Fruit fly (Drosophila melanogaster): ENCODE results near the gene CG42671.

The CG42671 gene

DNA sequence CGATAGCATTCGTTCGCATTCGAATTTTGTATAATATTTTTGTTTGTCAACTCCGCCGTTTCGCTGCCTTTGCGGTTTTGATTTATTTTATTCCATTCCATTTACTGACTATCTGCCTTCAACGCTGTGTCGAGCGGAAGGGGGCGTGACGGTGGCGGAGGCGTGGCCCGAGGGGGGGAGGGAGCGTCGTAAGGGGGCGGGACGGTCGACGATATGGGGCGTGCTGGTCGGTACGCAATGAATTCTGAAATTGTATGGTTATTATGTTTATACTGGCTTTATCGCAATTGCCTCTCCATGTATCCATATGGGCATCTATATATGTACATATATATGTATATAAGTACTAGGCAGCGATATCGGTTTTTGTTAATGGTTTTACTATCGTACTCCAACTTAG lies 30.3 kb upstream of the CG42671 start:
- no peak for TF ChIP-seq Pif1A (GFP tag; optimal IDR thresholded peaks at IDR 0.05)
- no peak for TF ChIP-seq D1 (tag; optimal IDR thresholded peaks at IDR 0.05)
- no peak for TF ChIP-seq CG17806 (tag; optimal IDR thresholded peaks at IDR 0.05)
- no peak for TF ChIP-seq Pif1B (GFP tag; optimal IDR thresholded peaks at IDR 0.05)
- TF ChIP-seq CG15710 (tag; optimal IDR thresholded peaks at IDR 0.05) = no peak
- TF ChIP-seq CG32121 (GFP tag; IDR thresholded peaks at IDR 0.05) = no peak
- TF ChIP-seq CG34367 (tag; optimal IDR thresholded peaks at IDR 0.05) = no peak
- no peak for TF ChIP-seq CG8159 (tag; optimal IDR thresholded peaks at IDR 0.05)
- no peak for TF ChIP-seq CG9948 (tag; optimal IDR thresholded peaks at IDR 0.05)
- no peak for TF ChIP-seq CG10348 (GFP tag; IDR thresholded peaks at IDR 0.05)
- no peak for TF ChIP-seq Snoo (tag; optimal IDR thresholded peaks at IDR 0.05)
- TF ChIP-seq EcR (GFP tag; optimal IDR thresholded peaks at IDR 0.05) = no peak
- no peak for TF ChIP-seq Ets98B (GFP tag; IDR thresholded peaks at IDR 0.05)
- no peak for TF ChIP-seq CG8301 (tag; optimal IDR thresholded peaks at IDR 0.05)
- no peak for TF ChIP-seq CG13204 (GFP tag; optimal IDR thresholded peaks at IDR 0.05)

dm6 chr3L:11186768-11187167 lies 27.5 kb upstream of the CG42671 start:
- TF ChIP-seq CG17806 (tag; optimal IDR thresholded peaks at IDR 0.05) (peak; percentile 34), Snoo (tag; optimal IDR thresholded peaks at IDR 0.05) (no peak), CG8159 (tag; optimal IDR thresholded peaks at IDR 0.05) (peak; percentile 59), CG8301 (tag; optimal IDR thresholded peaks at IDR 0.05) (peak; percentile 19), CG15710 (tag; optimal IDR thresholded peaks at IDR 0.05) (peak; percentile 42), CG14655 (GFP tag; optimal IDR thresholded peaks at IDR 0.05) (peak; percentile 47)

DNA sequence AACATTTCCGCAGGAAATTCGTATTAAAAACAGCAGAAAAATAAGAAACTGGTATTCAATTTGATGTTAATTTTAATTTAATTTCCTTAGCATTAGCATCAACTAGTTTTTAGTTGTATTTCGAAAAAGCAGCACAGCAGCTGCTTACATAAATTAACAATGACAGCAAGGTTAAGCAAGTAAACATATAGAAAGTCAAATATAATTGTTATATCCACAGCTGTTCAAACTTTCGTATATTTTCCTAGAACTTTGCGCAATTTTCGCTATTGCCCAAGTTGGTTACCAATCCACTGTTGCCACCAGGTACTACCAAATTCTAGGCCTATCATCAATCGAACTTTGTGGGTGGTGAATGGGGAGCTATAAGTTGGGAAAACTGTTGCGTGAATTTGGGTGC lies 24.3 kb upstream of the CG42671 start:
- TF ChIP-seq CG12605 (GFP tag; IDR thresholded peaks at IDR 0.05) = no peak
- TF ChIP-seq fd96Ca (GFP tag; IDR thresholded peaks at IDR 0.05) = no peak
- no peak for TF ChIP-seq Snoo (tag; optimal IDR thresholded peaks at IDR 0.05)
- TF ChIP-seq EcR (GFP tag; optimal IDR thresholded peaks at IDR 0.05) = no peak
- no peak for TF ChIP-seq CG32121 (GFP tag; IDR thresholded peaks at IDR 0.05)
- TF ChIP-seq rn (GFP tag; IDR thresholded peaks at IDR 0.05) = no peak
- TF ChIP-seq Pif1B (GFP tag; optimal IDR thresholded peaks at IDR 0.05) = no peak
- no peak for TF ChIP-seq Pif1A (GFP tag; optimal IDR thresholded peaks at IDR 0.05)

dm6 chr3L:11195275-11195674 lies 19.0 kb upstream of the CG42671 start:
- TF ChIP-seq CG9948 (tag; optimal IDR thresholded peaks at IDR 0.05) = no peak
- no peak for TF ChIP-seq CG17806 (tag; optimal IDR thresholded peaks at IDR 0.05)
- TF ChIP-seq Pif1A (GFP tag; optimal IDR thresholded peaks at IDR 0.05) = no peak
- no peak for TF ChIP-seq CG8159 (tag; optimal IDR thresholded peaks at IDR 0.05)
- no peak for TF ChIP-seq CG8301 (tag; optimal IDR thresholded peaks at IDR 0.05)
- no peak for TF ChIP-seq Pif1B (GFP tag; optimal IDR thresholded peaks at IDR 0.05)
- TF ChIP-seq CG13204 (GFP tag; optimal IDR thresholded peaks at IDR 0.05) = no peak
- TF ChIP-seq D1 (tag; optimal IDR thresholded peaks at IDR 0.05) = no peak
- TF ChIP-seq CG10348 (GFP tag; IDR thresholded peaks at IDR 0.05) = no peak
- TF ChIP-seq Snoo (tag; optimal IDR thresholded peaks at IDR 0.05) = no peak
- TF ChIP-seq CG12605 (GFP tag; IDR thresholded peaks at IDR 0.05) = no peak
- no peak for TF ChIP-seq EcR (GFP tag; optimal IDR thresholded peaks at IDR 0.05)
- TF ChIP-seq gl (tag; optimal IDR thresholded peaks at IDR 0.05) = no peak

dm6 chr3L:11196860-11197259 lies 17.4 kb upstream of the CG42671 start:
- TF ChIP-seq CG12605 (GFP tag; IDR thresholded peaks at IDR 0.05) (no peak), CG34367 (tag; optimal IDR thresholded peaks at IDR 0.05) (no peak), gl (tag; optimal IDR thresholded peaks at IDR 0.05) (no peak), Ets98B (GFP tag; IDR thresholded peaks at IDR 0.05) (no peak), EcR (GFP tag; optimal IDR thresholded peaks at IDR 0.05) (no peak), fd96Ca (GFP tag; IDR thresholded peaks at IDR 0.05) (no peak), Pif1B (GFP tag; optimal IDR thresholded peaks at IDR 0.05) (no peak), rn (GFP tag; IDR thresholded peaks at IDR 0.05) (no peak), CG17806 (tag; optimal IDR thresholded peaks at IDR 0.05) (no peak), CG4496 (GFP tag; IDR thresholded peaks at IDR 0.05) (no peak), Pif1A (GFP tag; optimal IDR thresholded peaks at IDR 0.05) (no peak), D1 (tag; optimal IDR thresholded peaks at IDR 0.05) (no peak), CG8301 (tag; optimal IDR thresholded peaks at IDR 0.05) (no peak), CG10348 (GFP tag; IDR thresholded peaks at IDR 0.05) (no peak), CG15710 (tag; optimal IDR thresholded peaks at IDR 0.05) (no peak), CG32121 (GFP tag; IDR thresholded peaks at IDR 0.05) (no peak), CG13204 (GFP tag; optimal IDR thresholded peaks at IDR 0.05) (no peak), CG14655 (GFP tag; optimal IDR thresholded peaks at IDR 0.05) (no peak), Snoo (tag; optimal IDR thresholded peaks at IDR 0.05) (no peak), CG8159 (tag; optimal IDR thresholded peaks at IDR 0.05) (no peak)

DNA sequence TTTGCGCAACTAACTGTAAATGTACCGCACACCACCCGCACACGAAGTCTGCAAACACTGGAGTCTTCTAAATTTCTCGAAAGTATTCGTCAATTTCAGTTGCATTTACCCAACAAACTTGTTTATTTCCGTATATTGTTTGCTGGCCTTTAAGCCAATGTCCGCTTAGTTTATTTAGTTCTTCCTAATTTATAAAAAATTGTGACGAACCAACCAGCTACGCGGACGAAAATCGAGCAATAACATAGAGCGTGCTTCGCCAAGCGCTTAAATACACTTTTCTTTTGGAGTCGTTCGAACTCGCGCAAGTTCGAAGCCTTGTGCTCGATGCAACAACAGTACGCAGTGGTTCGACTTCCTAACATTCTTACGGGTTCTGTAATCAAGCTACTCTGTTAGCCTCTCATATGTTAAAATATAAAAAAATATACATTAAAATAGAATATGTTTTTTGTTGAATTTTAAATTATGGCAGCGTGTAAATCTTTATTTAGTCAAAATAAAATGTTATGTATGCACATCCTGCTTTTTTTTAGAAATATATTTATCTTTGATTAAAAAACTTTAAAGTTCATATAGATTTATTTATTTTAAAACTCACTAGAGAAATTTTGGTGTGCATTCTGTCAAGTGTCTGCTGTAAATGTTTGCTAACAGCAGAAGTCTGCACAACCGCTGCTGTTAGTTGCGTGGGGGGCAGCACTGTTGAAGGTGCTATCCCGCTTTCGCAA lies 16.8 kb upstream of the CG42671 start, which contains the start of gene GlcAT-P:
Gene GlcAT-P (minus strand): TSS at position 246 of the 731 bp plus-strand sequence.
- TF ChIP-seq Ets98B (GFP tag; IDR thresholded peaks at IDR 0.05) = peak; percentile 71
- peak; percentile 87 for TF ChIP-seq CG32121 (GFP tag; IDR thresholded peaks at IDR 0.05)
- TF ChIP-seq CG8159 (tag; optimal IDR thresholded peaks at IDR 0.05) = peak; percentile 80
- no peak for TF ChIP-seq fd96Ca (GFP tag; IDR thresholded peaks at IDR 0.05)
- peak; percentile 53; the same call in 1 of the 2 replicates for TF ChIP-seq rn (GFP tag; IDR thresholded peaks at IDR 0.05)
- no peak for TF ChIP-seq CG10348 (GFP tag; IDR thresholded peaks at IDR 0.05)
- TF ChIP-seq gl (tag; optimal IDR thresholded peaks at IDR 0.05) = no peak
- peak; percentile 9 for TF ChIP-seq Pif1A (GFP tag; optimal IDR thresholded peaks at IDR 0.05)
- TF ChIP-seq CG15710 (tag; optimal IDR thresholded peaks at IDR 0.05) = peak; percentile 58
- TF ChIP-seq CG12605 (GFP tag; IDR thresholded peaks at IDR 0.05) = peak; percentile 31; the same call in 1 of the 2 replicates
- TF ChIP-seq CG17806 (tag; optimal IDR thresholded peaks at IDR 0.05) = peak; percentile 68
- peak; percentile 59 for TF ChIP-seq CG9948 (tag; optimal IDR thresholded peaks at IDR 0.05)
- TF ChIP-seq Pif1B (GFP tag; optimal IDR thresholded peaks at IDR 0.05) = peak; percentile 22
- peak; percentile 53; the same call in 2 of the 3 replicates for TF ChIP-seq CG4496 (GFP tag; IDR thresholded peaks at IDR 0.05)
- TF ChIP-seq Snoo (tag; optimal IDR thresholded peaks at IDR 0.05) = peak; percentile 22
- peak; percentile 35 for TF ChIP-seq CG8301 (tag; optimal IDR thresholded peaks at IDR 0.05)
- peak; percentile 67 for TF ChIP-seq CG14655 (GFP tag; optimal IDR thresholded peaks at IDR 0.05)
- no peak for TF ChIP-seq CG13204 (GFP tag; optimal IDR thresholded peaks at IDR 0.05)
- TF ChIP-seq D1 (tag; optimal IDR thresholded peaks at IDR 0.05) = peak; percentile 87
- peak; percentile 63 for TF ChIP-seq CG34367 (tag; optimal IDR thresholded peaks at IDR 0.05)

Measured in whole organism, pupa.